Fruit fly (Drosophila melanogaster) Kc167 (cell line): ENCODE results near the gene CrebA.

ENCODE experiments used
- Sin3A ChIP-seq: fragments of >200 bp; optimal IDR thresholded peaks from 2 replicates; lab custom pipeline; 2018; ENCODE audit warnings: missing external identifiers
- insv ChIP-seq: fragments of >200 bp; optimal IDR thresholded peaks from 3 replicates; lab custom pipeline; 2018; ENCODE audit warnings: missing external identifiers
- psq ChIP-seq: fragments of >200 bp; optimal IDR thresholded peaks from 2 replicates; lab custom pipeline; 2017; ENCODE audit warnings: missing external identifiers
- ttk ChIP-seq: sonication (Bioruptor generic); optimal IDR thresholded peaks from 2 replicates; lab custom pipeline; 2017; ENCODE audit warnings: missing external identifiers

DNA sequence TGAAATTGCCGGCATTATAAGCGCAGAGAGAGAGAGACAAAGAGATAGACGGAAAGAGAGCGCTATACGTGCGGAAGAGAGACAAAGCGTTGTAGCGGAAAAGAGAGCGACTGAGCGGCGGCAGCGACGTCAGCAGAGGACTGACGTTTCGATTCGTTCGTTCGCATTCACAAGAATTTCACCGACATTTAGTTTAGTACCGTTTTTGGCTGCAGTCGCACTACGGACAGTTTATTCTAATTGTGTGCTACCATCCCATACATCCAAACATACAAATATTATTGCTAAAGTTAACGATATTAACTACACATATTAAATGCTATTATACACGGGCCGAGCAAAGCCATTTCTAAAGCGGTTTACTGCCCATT is at the start of gene CrebA:
- TF ChIP-seq Sin3A (no peak), ttk (no peak), insv (lab: Kevin White, UChicago) (no peak), psq (lab: Kevin White, UChicago) (no peak)
